Worm (Caenorhabditis elegans) whole organism, young adult: Measurements from ENCODE around the gene F34D6.1.
"Not testable (repeated sequence)": the region's sequence is repeated elsewhere in the genome, so short reads cannot be mapped to it uniquely, and the experiment has no call there.

Source experiments
- C17E4.6 ChIP-seq: fragments of 200-800 bp; sonication (Bioruptor generic); IDR thresholded peaks from 2 replicates; pipeline ENCODE4 v1.3.6; 2022; ENCODE audit warnings: missing genetic modification reagents, missing genetic modification characterization, missing compliant biosample characterization
- F33H1.4 ChIP-seq: fragments of 200-800 bp; sonication (Bioruptor generic); IDR thresholded peaks from 2 replicates; pipeline ENCODE4 v1.3.6; 2022; ENCODE audit warnings: missing genetic modification reagents, missing genetic modification characterization, missing compliant biosample characterization
- F37B4.10 ChIP-seq: fragments of 200-800 bp; sonication (Bioruptor generic); IDR thresholded peaks from 2 replicates; pipeline ENCODE4 v1.3.6; 2022; ENCODE audit warnings: missing genetic modification characterization, missing compliant biosample characterization
- F39B2.1 ChIP-seq: fragments of 200-800 bp; sonication (Bioruptor generic); IDR thresholded peaks from 2 replicates; pipeline ENCODE4 v1.3.6; 2022; ENCODE audit warnings: missing genetic modification reagents, missing genetic modification characterization, missing compliant biosample characterization
- F49E8.2 ChIP-seq: sonication (generic microtip); optimal IDR thresholded peaks from 3 replicates; lab custom pipeline; 2017; ENCODE audit warnings: missing genetic modification characterization, mild to moderate bottlenecking, missing compliant biosample characterization, antibody characterized with exemption, moderate library complexity; ENCODE audit not compliant: insufficient read depth
- K11D2.4 ChIP-seq: fragments of 200-800 bp; sonication (Bioruptor generic); IDR thresholded peaks from 2 replicates; pipeline ENCODE4 v1.3.6; 2022; ENCODE audit warnings: missing genetic modification reagents, missing genetic modification characterization, missing compliant biosample characterization
- T26A5.8 ChIP-seq: sonication (generic microtip); optimal IDR thresholded peaks from 2 replicates; lab custom pipeline; 2016; ENCODE audit warnings: missing genetic modification characterization, missing compliant biosample characterization
- Y56A3A.18 ChIP-seq: fragments of 200-800 bp; sonication (Bioruptor generic); IDR thresholded peaks from 2 replicates; pipeline ENCODE4 v1.3.6; 2022; ENCODE audit warnings: missing genetic modification reagents, missing genetic modification characterization, missing compliant biosample characterization
- Y79H2A.3 ChIP-seq: fragments of 200-800 bp; sonication (Bioruptor generic); conservative IDR thresholded peaks from 2 replicates; pipeline ENCODE4 v1.3.6; 2022; ENCODE audit warnings: missing genetic modification reagents, missing genetic modification characterization, missing compliant biosample characterization
- akir-1 ChIP-seq: fragments of 200-800 bp; sonication (Bioruptor generic); optimal IDR thresholded peaks from 2 replicates; lab custom pipeline; 2018; ENCODE audit warnings: mild to moderate bottlenecking, missing genetic modification characterization, moderate library complexity, missing compliant biosample characterization
- cebp-1 ChIP-seq, 2 experiments: fragments of 200-800 bp in 1 of 2; sonication (Bioruptor generic) in 1 of 2; sonication (generic microtip) in 1 of 2; IDR thresholded peaks in 1 of 2; optimal IDR thresholded peaks in 1 of 2; 2 replicates each; pipeline versions ENCODE4 v1.3.6 to Lab custom; 2017 to 2022; ENCODE audit warnings: missing compliant biosample characterization in 2 of 2, missing genetic modification characterization in 2 of 2, mild to moderate bottlenecking in 1 of 2, missing genetic modification reagents in 1 of 2, moderate library complexity in 1 of 2
- ceh-100 ChIP-seq: fragments of 200-800 bp; sonication (Bioruptor generic); IDR thresholded peaks from 2 replicates; pipeline ENCODE4 v1.3.6; 2022; ENCODE audit warnings: missing genetic modification reagents, missing genetic modification characterization, missing compliant biosample characterization
- ceh-40 ChIP-seq: fragments of 200-800 bp; sonication (Bioruptor generic); IDR thresholded peaks from 2 replicates; pipeline ENCODE4 v1.3.6; 2022; ENCODE audit warnings: missing genetic modification characterization, missing compliant biosample characterization
- ceh-58 ChIP-seq: fragments of 200-800 bp; sonication (Bioruptor generic); IDR thresholded peaks from 2 replicates; pipeline ENCODE4 v1.3.6; 2022; ENCODE audit warnings: missing genetic modification characterization, missing compliant biosample characterization
- dpl-1 ChIP-seq: fragments of 150-350 bp; optimal IDR thresholded peaks from 2 replicates; lab custom pipeline; 2014; ENCODE audit warnings: missing biosample characterization, missing genetic modification reagents, missing genetic modification characterization
- ets-4 ChIP-seq: fragments of 200-800 bp; sonication (Bioruptor generic); optimal IDR thresholded peaks from 2 replicates; lab custom pipeline; 2018; ENCODE audit warnings: mild to moderate bottlenecking, missing genetic modification characterization, missing compliant biosample characterization
- hlh-12 ChIP-seq: sonication (generic microtip); optimal IDR thresholded peaks from 2 replicates; lab custom pipeline; 2016; ENCODE audit warnings: missing genetic modification characterization, missing compliant biosample characterization
- hmg-1.2 ChIP-seq: fragments of 200-800 bp; sonication (Bioruptor generic); IDR thresholded peaks from 2 replicates; pipeline ENCODE4 v1.3.6; 2022; ENCODE audit warnings: missing genetic modification reagents, missing genetic modification characterization, missing compliant biosample characterization
- lin-26 ChIP-seq: fragments of 200-800 bp; sonication (Bioruptor generic); IDR thresholded peaks from 2 replicates; pipeline ENCODE4 v1.3.6; 2022; ENCODE audit warnings: missing genetic modification reagents, missing genetic modification characterization, missing compliant biosample characterization
- lin-40 ChIP-seq: sonication (generic microtip); optimal IDR thresholded peaks from 2 replicates; lab custom pipeline; 2016; ENCODE audit warnings: missing genetic modification characterization, mild to moderate bottlenecking, missing compliant biosample characterization, missing genotype, missing genetic modification reagents
- lin-54 ChIP-seq: fragments of 200-800 bp; sonication (Bioruptor generic); optimal IDR thresholded peaks from 2 replicates; lab custom pipeline; 2018; ENCODE audit warnings: mild to moderate bottlenecking, missing genetic modification characterization, missing compliant biosample characterization
- madf-3 ChIP-seq: fragments of 200-800 bp; sonication (Bioruptor generic); IDR thresholded peaks from 2 replicates; pipeline ENCODE4 v1.3.6; 2022; ENCODE audit warnings: missing genetic modification reagents, missing genetic modification characterization, missing compliant biosample characterization
- mel-28 ChIP-seq: sonication (generic microtip); optimal IDR thresholded peaks from 2 replicates; lab custom pipeline; 2016; ENCODE audit warnings: borderline replicate concordance, mild to moderate bottlenecking, missing genetic modification characterization, missing compliant biosample characterization
- mes-4 ChIP-seq: sonication (generic microtip); optimal IDR thresholded peaks from 2 replicates; lab custom pipeline; 2016; ENCODE audit warnings: missing genotype, missing genetic modification characterization, missing compliant biosample characterization
- nfya-1 ChIP-seq: sonication (generic microtip); optimal IDR thresholded peaks from 2 replicates; lab custom pipeline; 2017; ENCODE audit warnings: antibody characterized with exemption, missing compliant biosample characterization, missing genetic modification characterization, borderline replicate concordance; ENCODE audit not compliant: insufficient read depth
- nfyb-1 ChIP-seq: fragments of 200-800 bp; sonication (Bioruptor generic); IDR thresholded peaks from 2 replicates; pipeline ENCODE4 v1.3.6; 2022; ENCODE audit warnings: missing genetic modification reagents, missing genetic modification characterization, missing compliant biosample characterization
- nhr-120 ChIP-seq: fragments of 200-800 bp; sonication (Bioruptor generic); IDR thresholded peaks from 2 replicates; pipeline ENCODE4 v1.3.6; 2022; ENCODE audit warnings: missing genetic modification characterization, missing compliant biosample characterization
- pha-4 ChIP-seq: fragments of 150-350 bp; sonication (generic microtip); optimal IDR thresholded peaks from 2 replicates; lab custom pipeline; 2014; ENCODE audit warnings: missing biosample characterization, missing genetic modification reagents, missing genetic modification characterization
- rcor-1 ChIP-seq: fragments of 200-800 bp; sonication (Bioruptor generic); IDR thresholded peaks from 2 replicates; pipeline ENCODE4 v1.3.6; 2022; ENCODE audit warnings: missing genetic modification reagents, missing genetic modification characterization, missing compliant biosample characterization
- rec-8 ChIP-seq, 2 experiments: sonication (generic microtip); optimal IDR thresholded peaks; 2 replicates each; lab custom pipeline; 2016; ENCODE audit warnings: mild to moderate bottlenecking in 2 of 2, missing genetic modification characterization in 2 of 2, missing genetic modification reagents in 2 of 2, missing genotype in 2 of 2, missing biosample characterization in 1 of 2, missing compliant biosample characterization in 1 of 2, moderate library complexity in 1 of 2
- repo-1 ChIP-seq: sonication (generic microtip); optimal IDR thresholded peaks from 2 replicates; lab custom pipeline; 2017; ENCODE audit warnings: mild to moderate bottlenecking, missing genetic modification characterization, missing compliant biosample characterization
- rpc-1 ChIP-seq, 2 experiments: fragments of 150-350 bp in 1 of 2; sonication (generic microtip) in 1 of 2; optimal IDR thresholded peaks; 2 replicates each; lab custom pipeline; 2014 to 2018; ENCODE audit warnings: missing biosample characterization in 1 of 2, missing genetic modification characterization in 1 of 2, missing genetic modification reagents in 1 of 2, missing genotype in 1 of 2
- snpc-4 ChIP-seq, 5 experiments: fragments of 150-350 bp in 1 of 5; sonication (generic microtip) in 4 of 5; optimal IDR thresholded peaks; 2 replicates each; lab custom pipeline; 2014 to 2018; ENCODE audit warnings: missing genetic modification characterization in 5 of 5, missing biosample characterization in 3 of 5, antibody characterized with exemption in 2 of 5, mild to moderate bottlenecking in 2 of 5, missing compliant biosample characterization in 2 of 5, missing genotype in 2 of 5, moderate library complexity in 2 of 5, missing genetic modification reagents in 1 of 5
- somi-1 ChIP-seq: fragments of 200-800 bp; sonication (Bioruptor generic); optimal IDR thresholded peaks from 2 replicates; lab custom pipeline; 2018; ENCODE audit warnings: mild to moderate bottlenecking, missing genetic modification characterization, missing compliant biosample characterization
- tbx-9 ChIP-seq: sonication (generic microtip); optimal IDR thresholded peaks from 2 replicates; lab custom pipeline; 2016; ENCODE audit warnings: borderline replicate concordance, missing genetic modification characterization, inconsistent platforms, missing compliant biosample characterization
- ztf-18 ChIP-seq: sonication (generic microtip); optimal IDR thresholded peaks from 2 replicates; lab custom pipeline; 2016; ENCODE audit warnings: missing genotype, mild to moderate bottlenecking, missing genetic modification characterization, missing compliant biosample characterization
- ztf-26 ChIP-seq: sonication (generic microtip); optimal IDR thresholded peaks from 2 replicates; lab custom pipeline; 2017; ENCODE audit warnings: missing genetic modification characterization, missing compliant biosample characterization
- ztf-28 ChIP-seq: fragments of 200-800 bp; sonication (Bioruptor generic); IDR thresholded peaks from 2 replicates; pipeline ENCODE4 v1.3.6; 2022; ENCODE audit warnings: missing genetic modification reagents, missing genetic modification characterization, missing compliant biosample characterization

F34D6.1 gene

DNA sequence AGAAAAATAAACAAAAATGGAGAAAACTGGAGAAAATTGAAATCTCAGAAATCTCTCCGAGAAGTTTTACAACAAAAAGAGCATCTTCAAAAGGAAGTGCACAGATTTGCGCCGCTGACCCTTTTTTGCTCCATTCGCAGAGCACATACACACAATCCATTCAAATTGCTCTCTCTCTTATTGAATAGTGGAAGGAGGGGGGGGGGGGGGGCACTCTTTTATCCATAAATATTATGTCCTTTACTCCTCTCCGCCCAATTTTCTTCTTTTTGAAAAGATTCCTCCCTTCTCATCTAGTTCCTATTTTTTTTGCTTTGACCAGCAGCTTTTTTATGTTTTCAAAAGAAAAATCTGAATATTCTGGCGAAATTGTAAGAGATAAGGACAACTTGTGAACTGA is 14.1 kb upstream of the F34D6.1 start:
- TF ChIP-seq cebp-1 (GFP tag; IDR thresholded peaks at IDR 0.05; lab: Robert Waterston, UW) = no peak
- TF ChIP-seq cebp-1 (tag; optimal IDR thresholded peaks at IDR 0.05; lab: Kevin White, UChicago) = no peak
- no peak for TF ChIP-seq ztf-28 (GFP tag; lab: Robert Waterston, UW)
- no peak for TF ChIP-seq akir-1 (GFP tag; lab: Kevin White, UChicago)
- TF ChIP-seq somi-1 (GFP tag; lab: Kevin White, UChicago) = no peak
- no peak for TF ChIP-seq hlh-12 (tag; lab: Kevin White, UChicago)
- no peak for TF ChIP-seq ztf-18
- TF ChIP-seq nfyb-1 (GFP tag; lab: Robert Waterston, UW) = no peak
- TF ChIP-seq hmg-1.2 (GFP tag; lab: Robert Waterston, UW) = no peak
- TF ChIP-seq F39B2.1 (GFP tag; lab: Robert Waterston, UW) = no peak
- TF ChIP-seq K11D2.4 (GFP tag; lab: Robert Waterston, UW) = no peak
- no peak for TF ChIP-seq C17E4.6 (GFP tag; lab: Robert Waterston, UW)
- TF ChIP-seq Y56A3A.18 (GFP tag; lab: Robert Waterston, UW) = no peak
- TF ChIP-seq repo-1 (tag; lab: Kevin White, UChicago) = no peak
- TF ChIP-seq ceh-100 = no peak
- TF ChIP-seq F37B4.10 (GFP tag; lab: Robert Waterston, UW) = no peak

ce11 chrII:2692476-2692875 is 11.5 kb upstream of the F34D6.1 start, which contains the start of gene set-11:
set-11 (minus strand) TSS chrII:2692576.
- no peak for TF ChIP-seq madf-3
- TF ChIP-seq tbx-9 = no peak
- TF ChIP-seq, all 124 proteins: peak for 0

- no peak for TF ChIP-seq F33H1.4
- TF ChIP-seq rpc-1 (optimal IDR thresholded peaks at IDR 0.05; lab: Kevin White, UChicago) = no peak
- TF ChIP-seq rpc-1 (tag; optimal IDR thresholded peaks at IDR 0.05; lab: Kevin White, UChicago) = no peak
- no peak for TF ChIP-seq lin-40 (tag; lab: Kevin White, UChicago)
- TF ChIP-seq rec-8 (tag; optimal IDR thresholded peaks at IDR 0.05; lab: Kevin White, UChicago) = no peak
- TF ChIP-seq ztf-26 (tag; lab: Kevin White, UChicago) = no peak
- no peak for TF ChIP-seq snpc-4 (GFP tag; optimal IDR thresholded peaks at IDR 0.05; lab: Kevin White, UChicago)
- TF ChIP-seq snpc-4 (tag; optimal IDR thresholded peaks at IDR 0.05; lab: Kevin White, UChicago) = no peak
- TF ChIP-seq ceh-100 = no peak
- TF ChIP-seq nhr-120 (GFP tag; lab: Robert Waterston, UW) = no peak
- TF ChIP-seq nfya-1 = no peak
- TF ChIP-seq F49E8.2 = no peak
- no peak for TF ChIP-seq ceh-40 (GFP tag; lab: Robert Waterston, UW)
These were observed 9.1 kb upstream of the F34D6.1 start, which contains the start of gene nspf-3 for ce11 chrII:2690080-2690479. nspf-3 (minus strand) TSS chrII:2690180.

DNA sequence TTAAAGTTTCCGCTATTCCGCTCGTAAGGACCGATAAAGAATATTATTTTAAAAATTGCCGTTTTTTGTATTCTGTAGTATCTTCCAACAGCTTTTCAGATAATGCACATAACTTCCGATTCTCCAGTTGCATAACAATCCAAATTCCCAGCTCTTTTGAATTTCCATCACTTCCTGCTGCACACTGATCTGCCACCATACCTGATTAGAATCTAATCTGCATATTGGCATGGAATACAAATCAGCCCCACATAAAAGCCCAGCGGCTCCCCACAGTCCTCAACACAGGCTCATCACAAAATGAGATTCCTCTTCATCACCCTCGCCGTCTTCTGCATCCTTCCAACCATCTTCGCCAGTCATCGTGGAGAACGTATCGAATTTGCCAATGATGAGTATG is 7.6 kb upstream of the F34D6.1 start, which contains the start of gene nspf-2:
Gene nspf-2 (plus strand): TSS at position 301 of the 400 bp plus-strand sequence.
- not testable (repeated sequence) for TF ChIP-seq T26A5.8 (tag; lab: Kevin White, UChicago); F33H1.4; tbx-9

ce11 chrII:2686985-2687675 is 6.1 kb upstream of the F34D6.1 start, which contains the start of the genes sup-9 and nspf-1:
sup-9 (minus strand) TSS chrII:2687027.
nspf-1 (plus strand) TSS chrII:2687625.
- TF ChIP-seq hlh-12 (tag; lab: Kevin White, UChicago) (no peak), rcor-1 (GFP tag; lab: Robert Waterston, UW) (no peak), pha-4 (tag; lab: Kevin White, UChicago) (no peak), lin-54 (GFP tag; lab: Kevin White, UChicago) (no peak), Y79H2A.3 (GFP tag; lab: Robert Waterston, UW) (no peak), akir-1 (GFP tag; lab: Kevin White, UChicago) (no peak), lin-26 (no peak), ets-4 (no peak), ceh-58 (GFP tag; lab: Robert Waterston, UW) (no peak), mel-28 (tag; lab: Kevin White, UChicago) (no peak), mes-4 (tag; lab: Kevin White, UChicago) (no peak), dpl-1 (no peak)
- TF ChIP-seq, all 124 proteins: peak for 0
